Fruit fly (Drosophila melanogaster): ENCODE measurements around the gene Fitm.

- TF ChIP-seq psq (optimal IDR thresholded peaks at IDR 0.05) = no peak
- no peak for TF ChIP-seq insv (optimal IDR thresholded peaks at IDR 0.05)
- no peak for TF ChIP-seq Sin3A (optimal IDR thresholded peaks at IDR 0.05)
- TF ChIP-seq Myc (optimal IDR thresholded peaks at IDR 0.05) = no peak
Observed at dm6 chr3L:5182994-5183566, 37.2 kb upstream of the Fitm start.

All from Kc167 (cell line).